Worm (Caenorhabditis elegans): ENCODE results near the gene moa-1.

The moa-1 gene

ce11 chrIII:1987693-1988092 is 18.0 kb upstream of the moa-1 start, which contains the start of gene Y39A3B.8:
Y39A3B.8 (plus strand) TSS chrIII:1987993.
- TF ChIP-seq ref-1 (GFP tag; conservative IDR thresholded peaks at IDR 0.05), result no peak
- no peak for TF ChIP-seq ztf-23 (GFP tag; IDR thresholded peaks at IDR 0.05)
- TF ChIP-seq klf-2 (GFP tag; conservative IDR thresholded peaks at IDR 0.05), result no peak
- TF ChIP-seq tab-1 (GFP tag; IDR thresholded peaks at IDR 0.05), result no peak
- no peak for TF ChIP-seq flt-1 (GFP tag; IDR thresholded peaks at IDR 0.05)
- TF ChIP-seq med-1 (GFP tag; optimal IDR thresholded peaks at IDR 0.05; ENCODE audit: insufficient read depth), result no peak

- TF ChIP-seq flt-1 (GFP tag; IDR thresholded peaks at IDR 0.05), result no peak
- TF ChIP-seq tab-1 (GFP tag; IDR thresholded peaks at IDR 0.05), result no peak
- TF ChIP-seq ref-1 (GFP tag; conservative IDR thresholded peaks at IDR 0.05), result no peak
- TF ChIP-seq cog-1 (tag; optimal IDR thresholded peaks at IDR 0.05), result no peak
- no peak for TF ChIP-seq med-1 (GFP tag; optimal IDR thresholded peaks at IDR 0.05; ENCODE audit: insufficient read depth)
- TF ChIP-seq T22C8.4 (GFP tag; IDR thresholded peaks at IDR 0.05), result no peak
- no peak for TF ChIP-seq klf-2 (GFP tag; conservative IDR thresholded peaks at IDR 0.05)
Measured at ce11 chrIII:1984860-1985259, 15.2 kb upstream of the moa-1 start, which contains the start of gene Y39A3B.7. Y39A3B.7 (minus strand) TSS chrIII:1984960.

ce11 chrIII:1982597-1983244 is 13.0 kb upstream of the moa-1 start, which contains the start of gene srd-66:
srd-66 (minus strand) TSS chrIII:1982647.
- TF ChIP-seq T22C8.4 (GFP tag; IDR thresholded peaks at IDR 0.05), result no peak
- no peak for TF ChIP-seq ztf-29 (GFP tag; IDR thresholded peaks at IDR 0.05)
- TF ChIP-seq ztf-23 (GFP tag; IDR thresholded peaks at IDR 0.05), result no peak
- TF ChIP-seq ref-1 (GFP tag; conservative IDR thresholded peaks at IDR 0.05), result no peak
- TF ChIP-seq med-1 (GFP tag; optimal IDR thresholded peaks at IDR 0.05; ENCODE audit: insufficient read depth), result no peak
- TF ChIP-seq cog-1 (tag; optimal IDR thresholded peaks at IDR 0.05), result no peak
- no peak for TF ChIP-seq klf-2 (GFP tag; conservative IDR thresholded peaks at IDR 0.05)
- no peak for TF ChIP-seq tab-1 (GFP tag; IDR thresholded peaks at IDR 0.05)
- no peak for TF ChIP-seq flt-1 (GFP tag; IDR thresholded peaks at IDR 0.05)

- no peak for TF ChIP-seq tab-1 (GFP tag; IDR thresholded peaks at IDR 0.05)
- no peak for TF ChIP-seq ztf-23 (GFP tag; IDR thresholded peaks at IDR 0.05)
- TF ChIP-seq ztf-29 (GFP tag; IDR thresholded peaks at IDR 0.05), result no peak
- TF ChIP-seq med-1 (GFP tag; optimal IDR thresholded peaks at IDR 0.05; ENCODE audit: insufficient read depth), result no peak
- no peak for TF ChIP-seq ref-1 (GFP tag; conservative IDR thresholded peaks at IDR 0.05)
- no peak for TF ChIP-seq flt-1 (GFP tag; IDR thresholded peaks at IDR 0.05)
- TF ChIP-seq klf-2 (GFP tag; conservative IDR thresholded peaks at IDR 0.05), result no peak
- TF ChIP-seq cog-1 (tag; optimal IDR thresholded peaks at IDR 0.05), result no peak
Measured at ce11 chrIII:1981467-1981866, 11.8 kb upstream of the moa-1 start.

- TF ChIP-seq flt-1 (GFP tag; IDR thresholded peaks at IDR 0.05), result no peak
- TF ChIP-seq ztf-23 (GFP tag; IDR thresholded peaks at IDR 0.05), result no peak
- no peak for TF ChIP-seq klf-2 (GFP tag; conservative IDR thresholded peaks at IDR 0.05)
- no peak for TF ChIP-seq ztf-29 (GFP tag; IDR thresholded peaks at IDR 0.05)
- no peak for TF ChIP-seq T22C8.4 (GFP tag; IDR thresholded peaks at IDR 0.05)
- TF ChIP-seq tab-1 (GFP tag; IDR thresholded peaks at IDR 0.05), result no peak
Measured at ce11 chrIII:1977424-1977823, 7.7 kb upstream of the moa-1 start.

ce11 chrIII:1976642-1977041 is 6.9 kb upstream of the moa-1 start, which contains the start of gene R155.3:
R155.3 (minus strand) TSS chrIII:1976742.
- TF ChIP-seq ztf-29 (GFP tag; IDR thresholded peaks at IDR 0.05) (no peak), cog-1 (tag; optimal IDR thresholded peaks at IDR 0.05) (no peak), ref-1 (GFP tag; conservative IDR thresholded peaks at IDR 0.05) (no peak), tab-1 (GFP tag; IDR thresholded peaks at IDR 0.05) (no peak), med-1 (GFP tag; optimal IDR thresholded peaks at IDR 0.05; ENCODE audit: insufficient read depth) (no peak), klf-2 (GFP tag; conservative IDR thresholded peaks at IDR 0.05) (no peak), ztf-23 (GFP tag; IDR thresholded peaks at IDR 0.05) (no peak)

ce11 chrIII:1975992-1976391 is 6.3 kb upstream of the moa-1 start:
- TF ChIP-seq ztf-23 (GFP tag; IDR thresholded peaks at IDR 0.05) (no peak), med-1 (GFP tag; optimal IDR thresholded peaks at IDR 0.05; ENCODE audit: insufficient read depth) (no peak), cog-1 (tag; optimal IDR thresholded peaks at IDR 0.05) (no peak), klf-2 (GFP tag; conservative IDR thresholded peaks at IDR 0.05) (no peak), ztf-29 (GFP tag; IDR thresholded peaks at IDR 0.05) (no peak), T22C8.4 (GFP tag; IDR thresholded peaks at IDR 0.05) (no peak), ref-1 (GFP tag; conservative IDR thresholded peaks at IDR 0.05) (no peak)

ce11 chrIII:1970433-1970832 is 731 bp upstream of the moa-1 start, which contains the start of gene R155.5:
R155.5 (minus strand) TSS chrIII:1970533.
- TF ChIP-seq ztf-23 (GFP tag; IDR thresholded peaks at IDR 0.05) (no peak), med-1 (GFP tag; optimal IDR thresholded peaks at IDR 0.05; ENCODE audit: insufficient read depth) (no peak), klf-2 (GFP tag; conservative IDR thresholded peaks at IDR 0.05) (no peak), ref-1 (GFP tag; conservative IDR thresholded peaks at IDR 0.05) (no peak), tab-1 (GFP tag; IDR thresholded peaks at IDR 0.05) (no peak), cog-1 (tag; optimal IDR thresholded peaks at IDR 0.05) (no peak), T22C8.4 (GFP tag; IDR thresholded peaks at IDR 0.05) (no peak), flt-1 (GFP tag; IDR thresholded peaks at IDR 0.05) (no peak), ztf-29 (GFP tag; IDR thresholded peaks at IDR 0.05) (no peak)

- peak; percentile 81 for TF ChIP-seq T22C8.4 (GFP tag; IDR thresholded peaks at IDR 0.05)
Measured at ce11 chrIII:1965580-1965979, 4.1 kb downstream of the moa-1 start.

ce11 chrIII:1965161-1965560 is 4.5 kb downstream of the moa-1 start:
- TF ChIP-seq T22C8.4 (GFP tag; IDR thresholded peaks at IDR 0.05), result peak; percentile 75

Data from whole organism, midembryonic.